Fruit fly (Drosophila melanogaster) whole organism, embryonic: ENCODE data around the gene CG10907.

Source experiments
- Blimp-1 ChIP-seq: fragments of 200-800 bp; sonication (Bioruptor generic); optimal IDR thresholded peaks from 3 replicates; lab custom pipeline; 2018; ENCODE audit warnings: missing biosample characterization, missing genetic modification characterization, mild to moderate bottlenecking, moderate library complexity, missing genetic modification reagents
- CG11398 ChIP-seq: fragments of 200-800 bp; sonication (Bioruptor generic); optimal IDR thresholded peaks from 2 replicates; lab custom pipeline; 2016; ENCODE audit warnings: missing biosample characterization, missing genetic modification characterization
- CG11696 ChIP-seq: fragments of 200-800 bp; sonication (Bioruptor generic); IDR thresholded peaks from 2 replicates; pipeline ENCODE4 v1.3.6; 2022; ENCODE audit warnings: missing biosample characterization, missing genetic modification characterization
- CG13894 ChIP-seq: fragments of 200-800 bp; sonication (Bioruptor generic); optimal IDR thresholded peaks from 3 replicates; lab custom pipeline; 2018; ENCODE audit warnings: missing biosample characterization, mild to moderate bottlenecking, missing genetic modification characterization, moderate library complexity
- CG14050 ChIP-seq: fragments of 200-800 bp; sonication (Bioruptor generic); IDR thresholded peaks from 3 replicates; pipeline ENCODE4 v1.3.6; 2022; ENCODE audit warnings: missing biosample characterization, missing genetic modification characterization
- CG17612 ChIP-seq: fragments of 200-800 bp; sonication (Bioruptor generic); IDR thresholded peaks from 2 replicates; pipeline ENCODE4 v1.3.6; 2022; ENCODE audit warnings: missing biosample characterization, missing genetic modification characterization
- CG17912 ChIP-seq: fragments of 200-800 bp; sonication (Bioruptor generic); optimal IDR thresholded peaks from 2 replicates; lab custom pipeline; 2018; ENCODE audit warnings: missing biosample characterization, mild to moderate bottlenecking, missing genetic modification characterization
- CG18764 ChIP-seq: fragments of 200-800 bp; sonication (Bioruptor generic); optimal IDR thresholded peaks from 3 replicates; lab custom pipeline; 2016; ENCODE audit warnings: missing biosample characterization, missing genetic modification characterization
- CG2120 ChIP-seq: fragments of 200-800 bp; sonication (Bioruptor generic); optimal IDR thresholded peaks from 3 replicates; lab custom pipeline; 2016; ENCODE audit warnings: missing biosample characterization, missing genetic modification characterization
- CG2889 ChIP-seq: fragments of 200-800 bp; sonication (Bioruptor generic); IDR thresholded peaks from 3 replicates; pipeline ENCODE4 v1.3.6; 2022; ENCODE audit warnings: missing biosample characterization, missing genetic modification characterization
- CG31441 ChIP-seq: fragments of 200-800 bp; sonication (Bioruptor generic); IDR thresholded peaks from 2 replicates; pipeline ENCODE4 v1.3.6; 2022; ENCODE audit warnings: missing biosample characterization, missing genetic modification characterization
- CG33557 ChIP-seq: fragments of 200-800 bp; sonication (Bioruptor generic); optimal IDR thresholded peaks from 2 replicates; lab custom pipeline; 2019; ENCODE audit warnings: missing biosample characterization, mild to moderate bottlenecking, missing genetic modification characterization, moderate library complexity
- CG3726 ChIP-seq: fragments of 200-800 bp; sonication (Bioruptor generic); IDR thresholded peaks from 3 replicates; pipeline ENCODE4, ENCODE4 v1.3.6; 2022; ENCODE audit warnings: missing biosample characterization, missing genetic modification characterization
- CG4424 ChIP-seq: fragments of 200-800 bp; sonication (Bioruptor generic); optimal IDR thresholded peaks from 3 replicates; lab custom pipeline; 2016; ENCODE audit warnings: missing biosample characterization, missing genetic modification characterization
- CG5180 ChIP-seq: fragments of 200-800 bp; sonication (Bioruptor generic); optimal IDR thresholded peaks from 3 replicates; lab custom pipeline; 2017; ENCODE audit warnings: missing biosample characterization, missing genetic modification characterization, mild to moderate bottlenecking, moderate library complexity, missing genetic modification reagents
- CG6272 ChIP-seq: fragments of 200-800 bp; sonication (Bioruptor generic); IDR thresholded peaks from 2 replicates; pipeline ENCODE4 v1.3.6; 2022; ENCODE audit warnings: missing biosample characterization, missing genetic modification characterization
- CG7271 ChIP-seq: fragments of 200-800 bp; sonication (Bioruptor generic); optimal IDR thresholded peaks from 2 replicates; lab custom pipeline; 2018; ENCODE audit warnings: missing biosample characterization, mild to moderate bottlenecking, missing genetic modification characterization, moderate library complexity
- CG9817 ChIP-seq: fragments of 200-800 bp; sonication (Bioruptor generic); optimal IDR thresholded peaks from 2 replicates; lab custom pipeline; 2018; ENCODE audit warnings: missing biosample characterization, mild to moderate bottlenecking, missing genetic modification characterization, moderate library complexity
- Chrac-16 ChIP-seq: fragments of 200-800 bp; sonication (Bioruptor generic); optimal IDR thresholded peaks from 3 replicates; lab custom pipeline; 2016; ENCODE audit warnings: missing biosample characterization, missing genetic modification characterization
- Dfd ChIP-seq, 2 experiments: fragments of >200 bp; optimal IDR thresholded peaks; 2 replicates each; lab custom pipeline; 2017; ENCODE audit warnings: missing biosample characterization in 2 of 2, missing genetic modification characterization in 2 of 2
- Dp ChIP-seq: fragments of 200-800 bp; sonication (Bioruptor generic); optimal IDR thresholded peaks from 2 replicates; lab custom pipeline; 2018; ENCODE audit warnings: missing biosample characterization, mild to moderate bottlenecking, missing genetic modification characterization, moderate library complexity
- Fer3 ChIP-seq: fragments of 200-800 bp; sonication (Bioruptor generic); optimal IDR thresholded peaks from 2 replicates; lab custom pipeline; 2018; ENCODE audit warnings: missing biosample characterization, mild to moderate bottlenecking, missing genetic modification characterization, moderate library complexity
- HmgZ ChIP-seq: fragments of 200-800 bp; sonication (Bioruptor generic); optimal IDR thresholded peaks from 2 replicates; lab custom pipeline; 2018; ENCODE audit warnings: missing biosample characterization, mild to moderate bottlenecking, missing genetic modification characterization
- Mad ChIP-seq: fragments of 200-800 bp; sonication (Bioruptor generic); optimal IDR thresholded peaks from 2 replicates; lab custom pipeline; 2016; ENCODE audit warnings: missing biosample characterization, missing genetic modification characterization
- Max ChIP-seq: fragments of 200-800 bp; sonication (Bioruptor generic); optimal IDR thresholded peaks from 2 replicates; lab custom pipeline; 2016; ENCODE audit warnings: missing biosample characterization, mild to moderate bottlenecking, missing genetic modification characterization
- Mrtf ChIP-seq: fragments of 200-800 bp; sonication (Bioruptor generic); IDR thresholded peaks from 3 replicates; pipeline ENCODE4 v1.3.6; 2022; ENCODE audit warnings: missing biosample characterization, missing genetic modification characterization
- NfI ChIP-seq: fragments of 200-800 bp; sonication (Bioruptor generic); optimal IDR thresholded peaks from 3 replicates; lab custom pipeline; 2018; ENCODE audit warnings: missing biosample characterization, mild to moderate bottlenecking, missing genetic modification characterization, moderate library complexity
- Oaz ChIP-seq: fragments of 200-800 bp; sonication (Bioruptor generic); IDR thresholded peaks from 2 replicates; pipeline ENCODE4 v1.3.6; 2022; ENCODE audit warnings: missing biosample characterization, missing genetic modification characterization
- Oli ChIP-seq: fragments of 200-800 bp; sonication (Bioruptor generic); optimal IDR thresholded peaks from 2 replicates; lab custom pipeline; 2018; ENCODE audit warnings: missing biosample characterization, mild to moderate bottlenecking, missing genetic modification characterization, moderate library complexity
- Sox102F ChIP-seq: fragments of 200-800 bp; sonication (Bioruptor generic); optimal IDR thresholded peaks from 2 replicates; lab custom pipeline; 2018; ENCODE audit warnings: missing biosample characterization, mild to moderate bottlenecking, missing genetic modification characterization, moderate library complexity
- Taf1 ChIP-seq: fragments of 200-800 bp; sonication (Bioruptor generic); IDR thresholded peaks from 2 replicates; pipeline ENCODE4 v1.3.6; 2022; ENCODE audit warnings: missing biosample characterization, missing genetic modification characterization
- ab ChIP-seq: fragments of 200-800 bp; sonication (Bioruptor generic); optimal IDR thresholded peaks from 2 replicates; lab custom pipeline; 2016; ENCODE audit warnings: missing biosample characterization, missing genetic modification characterization
- bowl ChIP-seq: fragments of 200-800 bp; sonication (Bioruptor generic); IDR thresholded peaks from 2 replicates; pipeline ENCODE4 v1.3.6; 2022; ENCODE audit warnings: missing biosample characterization, missing genetic modification characterization
- btn ChIP-seq: fragments of 200-800 bp; sonication (Bioruptor generic); optimal IDR thresholded peaks from 2 replicates; lab custom pipeline; 2016; ENCODE audit warnings: missing biosample characterization, missing genetic modification characterization
- corto ChIP-seq: fragments of 200-800 bp; sonication (Bioruptor generic); optimal IDR thresholded peaks from 2 replicates; lab custom pipeline; 2016; ENCODE audit warnings: missing biosample characterization, mild to moderate bottlenecking, missing genetic modification characterization, moderate library complexity
- crol ChIP-seq: fragments of 200-800 bp; sonication (Bioruptor generic); IDR thresholded peaks from 2 replicates; pipeline ENCODE4 v1.3.6; 2022; ENCODE audit warnings: missing biosample characterization, missing genetic modification characterization
- danr ChIP-seq: fragments of 200-800 bp; sonication (Bioruptor generic); IDR thresholded peaks from 2 replicates; pipeline ENCODE4 v1.3.6; 2022; ENCODE audit warnings: missing biosample characterization, missing genetic modification characterization
- dati ChIP-seq: fragments of 200-800 bp; sonication (Bioruptor generic); IDR thresholded peaks from 2 replicates; pipeline ENCODE4 v1.3.6; 2022; ENCODE audit warnings: missing biosample characterization, missing genetic modification characterization
- en ChIP-seq: fragments of 200-800 bp; sonication (Bioruptor generic); optimal IDR thresholded peaks from 2 replicates; lab custom pipeline; 2016; ENCODE audit warnings: missing biosample characterization, missing genetic modification characterization
- fd3F ChIP-seq: fragments of 200-800 bp; sonication (Bioruptor generic); optimal IDR thresholded peaks from 2 replicates; lab custom pipeline; 2018; ENCODE audit warnings: missing biosample characterization, mild to moderate bottlenecking, missing genetic modification characterization, moderate library complexity
- hbn ChIP-seq: fragments of 200-800 bp; sonication (Bioruptor generic); IDR thresholded peaks from 2 replicates; pipeline ENCODE4 v1.3.6; 2022; ENCODE audit warnings: missing biosample characterization, missing genetic modification characterization; ENCODE audit not compliant: partially characterized antibody
- her ChIP-seq: fragments of 200-800 bp; sonication (Bioruptor generic); optimal IDR thresholded peaks from 2 replicates; lab custom pipeline; 2016; ENCODE audit warnings: missing biosample characterization, missing genetic modification characterization
- nom ChIP-seq: fragments of 200-800 bp; sonication (Bioruptor generic); optimal IDR thresholded peaks from 2 replicates; lab custom pipeline; 2017; ENCODE audit warnings: missing biosample characterization, missing genetic modification characterization, mild to moderate bottlenecking, moderate library complexity, missing genetic modification reagents
- pb ChIP-seq: fragments of 200-800 bp; sonication (Bioruptor generic); optimal IDR thresholded peaks from 3 replicates; lab custom pipeline; 2016; ENCODE audit warnings: missing biosample characterization, missing genetic modification characterization
- psq ChIP-seq: fragments of 200-800 bp; sonication (Bioruptor generic); optimal IDR thresholded peaks from 2 replicates; lab custom pipeline; 2017; ENCODE audit warnings: missing biosample characterization, missing genetic modification characterization
- pum ChIP-seq: fragments of 200-800 bp; sonication (Bioruptor generic); optimal IDR thresholded peaks from 2 replicates; lab custom pipeline; 2016; ENCODE audit warnings: missing biosample characterization, missing genetic modification characterization
- slou ChIP-seq: fragments of 200-800 bp; sonication (Bioruptor generic); optimal IDR thresholded peaks from 3 replicates; lab custom pipeline; 2016; ENCODE audit warnings: missing biosample characterization, missing genetic modification characterization
- slp2 ChIP-seq: fragments of 200-800 bp; sonication (Bioruptor generic); optimal IDR thresholded peaks from 2 replicates; lab custom pipeline; 2016; ENCODE audit warnings: missing biosample characterization, missing genetic modification characterization
- unpg ChIP-seq: fragments of 200-800 bp; sonication (Bioruptor generic); optimal IDR thresholded peaks from 3 replicates; lab custom pipeline; 2018; ENCODE audit warnings: missing biosample characterization, mild to moderate bottlenecking, missing genetic modification characterization, moderate library complexity
- usp ChIP-seq: fragments of >200 bp; optimal IDR thresholded peaks from 2 replicates; lab custom pipeline; 2017; ENCODE audit warnings: missing biosample characterization, missing genetic modification characterization
- zfh1 ChIP-seq: fragments of 200-800 bp; sonication (Bioruptor generic); IDR thresholded peaks from 3 replicates; pipeline ENCODE4 v1.3.6; 2022; ENCODE audit warnings: missing biosample characterization, missing genetic modification characterization

Gene CG10907

dm6 chr3L:11821723-11822445 is 28.6 kb downstream of the CG10907 start, which contains the start of the genes CG11597 and CG5946:
Gene CG11597 (minus strand): TSS chr3L:11822275.
Gene CG5946 (minus strand): TSS chr3L:11822275.
- no peak for TF ChIP-seq pb (GFP tag; lab: Kevin White, UChicago)
- no peak for TF ChIP-seq CG7271 (tag; lab: Kevin White, UChicago)
- TF ChIP-seq CG9817 (tag; lab: Kevin White, UChicago), result no peak
- no peak for TF ChIP-seq CG18764
- TF ChIP-seq Taf1 (GFP tag; lab: Robert Waterston, UW), result no peak
- no peak for TF ChIP-seq CG17612 (GFP tag; lab: Robert Waterston, UW)
- no peak for TF ChIP-seq her (GFP tag; lab: Kevin White, UChicago)
- no peak for TF ChIP-seq Oli
- no peak for TF ChIP-seq NfI (GFP tag; lab: Kevin White, UChicago)
- TF ChIP-seq usp, result no peak
- TF ChIP-seq Sox102F (GFP tag; lab: Kevin White, UChicago), result no peak
- no peak for TF ChIP-seq corto
- TF ChIP-seq fd3F (GFP tag; lab: Kevin White, UChicago), result no peak
- no peak for TF ChIP-seq Chrac-16 (GFP tag; lab: Kevin White, UChicago)
- no peak for TF ChIP-seq CG4424 (GFP tag; lab: Kevin White, UChicago)
- TF ChIP-seq CG6272 (GFP tag; lab: Robert Waterston, UW), result no peak
- TF ChIP-seq CG2120 (GFP tag; lab: Kevin White, UChicago), result no peak
- TF ChIP-seq CG17912 (GFP tag; lab: Kevin White, UChicago), result no peak
- TF ChIP-seq Dp, result no peak
- TF ChIP-seq ab (GFP tag; lab: Kevin White, UChicago), result no peak
- TF ChIP-seq bowl (GFP tag; lab: Robert Waterston, UW), result no peak
- no peak for TF ChIP-seq CG13894
- no peak for TF ChIP-seq slp2 (GFP tag; lab: Kevin White, UChicago)
- TF ChIP-seq unpg, result no peak
- no peak for TF ChIP-seq nom (GFP tag; lab: Kevin White, UChicago)
- no peak for TF ChIP-seq Max
- TF ChIP-seq Mrtf (GFP tag; lab: Robert Waterston, UW), result no peak
- TF ChIP-seq CG11398 (GFP tag; lab: Kevin White, UChicago), result no peak
- TF ChIP-seq CG2889 (GFP tag; lab: Robert Waterston, UW), result 0 out of 3 replicates have a peak, but pooled peaks have one; percentile 25
- no peak for TF ChIP-seq dati (GFP tag; lab: Robert Waterston, UW)
- no peak for TF ChIP-seq HmgZ (tag; lab: Kevin White, UChicago)
- TF ChIP-seq Fer3 (tag; lab: Kevin White, UChicago), result no peak
- no peak for TF ChIP-seq CG31441
- no peak for TF ChIP-seq psq
- no peak for TF ChIP-seq slou (GFP tag; lab: Kevin White, UChicago)
- no peak for TF ChIP-seq Dfd (GFP tag; optimal IDR thresholded peaks at IDR 0.05; lab: Kevin White, UChicago)
- peak; percentile 76 for TF ChIP-seq Blimp-1 (GFP tag; lab: Kevin White, UChicago)
- no peak for TF ChIP-seq en (GFP tag; lab: Kevin White, UChicago)
- TF ChIP-seq CG3726 (GFP tag; lab: Robert Waterston, UW), result no peak
- no peak for TF ChIP-seq btn (GFP tag; lab: Kevin White, UChicago)
- no peak for TF ChIP-seq Oaz (GFP tag; lab: Robert Waterston, UW)
- no peak for TF ChIP-seq CG11696 (GFP tag; lab: Robert Waterston, UW)
- TF ChIP-seq CG5180 (GFP tag; lab: Kevin White, UChicago), result no peak
- TF ChIP-seq danr (GFP tag; lab: Robert Waterston, UW), result no peak
- TF ChIP-seq crol (GFP tag; lab: Robert Waterston, UW), result no peak
- TF ChIP-seq pum (GFP tag; lab: Kevin White, UChicago), result no peak
- 0 out of 3 replicates have a peak, but pooled peaks have one; percentile 49 for TF ChIP-seq zfh1
- TF ChIP-seq hbn, result peak; percentile 41; the same call in 1 of the 2 replicates
- TF ChIP-seq CG14050 (GFP tag; lab: Robert Waterston, UW), result no peak
- TF ChIP-seq CG33557 (GFP tag; lab: Kevin White, UChicago), result no peak
- TF ChIP-seq Mad (GFP tag; lab: Kevin White, UChicago), result no peak
